Fruit fly (Drosophila melanogaster): ENCODE data around the gene CG17141.

Gene CG17141

DNA sequence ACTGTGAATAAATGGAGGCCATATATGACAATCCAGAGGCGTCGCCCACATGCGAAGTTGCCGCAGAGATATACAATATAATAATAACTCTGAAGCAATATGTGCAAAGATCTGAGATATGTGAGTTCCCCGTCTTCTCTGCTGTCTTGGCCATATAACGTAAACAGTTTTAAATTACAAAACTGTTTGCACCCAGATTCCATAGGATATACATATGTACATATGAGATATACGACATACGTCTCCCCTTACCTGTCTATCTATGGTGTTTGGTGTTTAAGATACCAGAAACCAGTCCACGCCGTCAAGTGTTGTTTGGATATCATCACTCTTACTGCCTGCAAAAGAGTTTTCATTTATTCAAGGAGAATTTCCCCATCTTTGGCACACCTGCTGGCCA lies 8.9 kb upstream of the CG17141 start (continued):
- TF ChIP-seq Hand (GFP tag; optimal IDR thresholded peaks at IDR 0.05) (no peak), CG15479 (GFP tag; optimal IDR thresholded peaks at IDR 0.05) (no peak), CG1233 (GFP tag; optimal IDR thresholded peaks at IDR 0.05) (peak; percentile 6)

DNA sequence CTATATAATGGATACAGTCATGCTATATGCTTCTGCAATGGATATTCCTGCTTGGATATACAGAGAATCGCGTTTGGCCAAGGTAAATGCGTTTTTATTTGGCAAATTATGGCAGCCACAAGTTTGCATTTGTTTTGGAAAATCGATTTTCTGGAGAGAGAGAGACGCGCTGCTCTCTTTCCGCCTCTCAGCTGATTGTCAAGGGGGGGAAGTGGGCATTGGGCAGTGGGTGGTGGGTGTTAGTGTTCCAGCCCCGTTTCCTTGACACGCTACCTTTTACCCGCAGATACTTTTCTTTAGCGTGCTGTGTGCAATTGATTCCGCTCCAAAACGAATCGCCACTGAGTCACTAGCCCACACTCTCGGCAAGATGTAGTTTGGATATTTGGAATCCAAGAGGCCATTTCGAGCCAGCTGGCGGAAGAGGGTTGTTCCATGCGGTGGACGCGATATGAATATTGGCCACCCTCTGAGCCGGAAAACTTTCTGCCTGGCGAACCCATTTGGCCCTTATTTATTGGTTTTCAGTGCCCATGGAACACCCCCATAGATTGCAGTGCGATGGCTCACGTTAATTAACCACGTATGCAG lies 7.9 kb upstream of the CG17141 start:
- TF ChIP-seq CG16779 (GFP tag; IDR thresholded peaks at IDR 0.05) = no peak
- TF ChIP-seq zfh2 (GFP tag; optimal IDR thresholded peaks at IDR 0.05) = no peak
- TF ChIP-seq dm (GFP tag; optimal IDR thresholded peaks at IDR 0.05) = no peak
- TF ChIP-seq Opbp (GFP tag; IDR thresholded peaks at IDR 0.05; ENCODE audit: partially characterized antibody) = no peak
- no peak for TF ChIP-seq ATbp (GFP tag; optimal IDR thresholded peaks at IDR 0.05)
- no peak for TF ChIP-seq CG33557 (GFP tag; optimal IDR thresholded peaks at IDR 0.05)
- TF ChIP-seq Sry-δ (GFP tag; optimal IDR thresholded peaks at IDR 0.05) = no peak
- TF ChIP-seq Drgx (GFP tag; IDR thresholded peaks at IDR 0.05) = 0 out of 2 replicates have a peak, but pooled peaks have one; percentile 8
- TF ChIP-seq zen (tag; optimal IDR thresholded peaks at IDR 0.05) = no peak
- no peak for TF ChIP-seq CG1647 (GFP tag; optimal IDR thresholded peaks at IDR 0.05)
- peak; percentile 58 for TF ChIP-seq MTF-1 (GFP tag; optimal IDR thresholded peaks at IDR 0.05; ENCODE audit: borderline replicate concordance)
- TF ChIP-seq MBD-R2 (GFP tag; IDR thresholded peaks at IDR 0.05) = no peak
- TF ChIP-seq CG1529 (GFP tag; optimal IDR thresholded peaks at IDR 0.05) = no peak
- no peak for TF ChIP-seq Antp (GFP tag; optimal IDR thresholded peaks at IDR 0.05)
- TF ChIP-seq CG10462 (GFP tag; optimal IDR thresholded peaks at IDR 0.05) = no peak
- TF ChIP-seq cad (GFP tag; optimal IDR thresholded peaks at IDR 0.05) = no peak
- no peak for TF ChIP-seq dimm (GFP tag; IDR thresholded peaks at IDR 0.05)
- TF ChIP-seq Asciz (GFP tag; optimal IDR thresholded peaks at IDR 0.05) = no peak
- TF ChIP-seq gcm2 (GFP tag; optimal IDR thresholded peaks at IDR 0.05) = no peak
- TF ChIP-seq Med (GFP tag) = peak; percentile 68
- TF ChIP-seq fd3F (GFP tag; optimal IDR thresholded peaks at IDR 0.05) = no peak
- no peak for TF ChIP-seq bigmax (GFP tag; optimal IDR thresholded peaks at IDR 0.05)
- TF ChIP-seq MESR4 (GFP tag; optimal IDR thresholded peaks at IDR 0.05) = no peak
- TF ChIP-seq CG17385 (GFP tag; optimal IDR thresholded peaks at IDR 0.05) = no peak
- no peak for TF ChIP-seq Dref (GFP tag; IDR thresholded peaks at IDR 0.05)
- TF ChIP-seq CG30020 (tag; optimal IDR thresholded peaks at IDR 0.05) = no peak
- TF ChIP-seq chif (GFP tag; optimal IDR thresholded peaks at IDR 0.05) = no peak
- no peak for TF ChIP-seq CG17328 (GFP tag; IDR thresholded peaks at IDR 0.05)
- no peak for TF ChIP-seq CG9727 (GFP tag; optimal IDR thresholded peaks at IDR 0.05)
- no peak for TF ChIP-seq sisA (GFP tag; IDR thresholded peaks at IDR 0.05)
- no peak for TF ChIP-seq Fer2 (tag; optimal IDR thresholded peaks at IDR 0.05)
- no peak for TF ChIP-seq ato (GFP tag; IDR thresholded peaks at IDR 0.05; ENCODE audit: partially characterized antibody)
- no peak for TF ChIP-seq Hmr (GFP tag; optimal IDR thresholded peaks at IDR 0.05)
- TF ChIP-seq sens (GFP tag) = no peak
- TF ChIP-seq CG17612 (GFP tag; IDR thresholded peaks at IDR 0.05) = no peak
- no peak for TF ChIP-seq CG11398 (GFP tag; optimal IDR thresholded peaks at IDR 0.05)
- no peak for TF ChIP-seq kay (GFP tag; optimal IDR thresholded peaks at IDR 0.05)
- peak; percentile 99 for TF ChIP-seq onecut (GFP tag; IDR thresholded peaks at IDR 0.05)
- 0 out of 3 replicates have a peak, but pooled peaks have one; percentile 55 for TF ChIP-seq CG2199 (GFP tag; IDR thresholded peaks at IDR 0.05)
- TF ChIP-seq hbn (GFP tag; IDR thresholded peaks at IDR 0.05; ENCODE audit: partially characterized antibody) = no peak
- no peak for TF ChIP-seq CG14014 (GFP tag; IDR thresholded peaks at IDR 0.05)
- no peak for TF ChIP-seq ash1 (GFP tag; optimal IDR thresholded peaks at IDR 0.05)
- peak; percentile 78 for TF ChIP-seq pros (GFP tag; optimal IDR thresholded peaks at IDR 0.05)
- TF ChIP-seq vfl (GFP tag; optimal IDR thresholded peaks at IDR 0.05) = no peak
- no peak for TF ChIP-seq gcm (GFP tag; optimal IDR thresholded peaks at IDR 0.05)
- no peak for TF ChIP-seq CG18262 (tag; optimal IDR thresholded peaks at IDR 0.05)
